Worm (Caenorhabditis elegans) whole organism, L1 larva: ENCODE measurements around the gene F13E9.12.
A peak's percentile ranks its signal among the peaks of the same experiment; 100 is the strongest.

Experiments used
- C34B4.2 ChIP-seq: sonication (generic microtip); optimal IDR thresholded peaks from 2 replicates; lab custom pipeline; 2017; ENCODE audit warnings: mild to moderate bottlenecking, missing genetic modification characterization, missing compliant biosample characterization
- F16B12.6 ChIP-seq: fragments of 150-350 bp; optimal IDR thresholded peaks from 2 replicates; lab custom pipeline; 2014; ENCODE audit warnings: missing biosample characterization, missing genetic modification characterization
- aha-1 ChIP-seq: fragments of 150-350 bp; optimal IDR thresholded peaks from 2 replicates; lab custom pipeline; 2014; ENCODE audit warnings: missing biosample characterization, missing genetic modification characterization
- aly-2 ChIP-seq: fragments of 150-350 bp; optimal IDR thresholded peaks from 2 replicates; lab custom pipeline; 2014; ENCODE audit warnings: missing biosample characterization, missing genetic modification characterization
- blmp-1 ChIP-seq: fragments of 150-350 bp; optimal IDR thresholded peaks from 2 replicates; lab custom pipeline; 2014; ENCODE audit warnings: missing biosample characterization, missing genetic modification characterization
- ceh-82 ChIP-seq, 3 experiments: fragments of 150-350 bp in 1 of 3; sonication (generic microtip) in 2 of 3; optimal IDR thresholded peaks; 2 replicates each; lab custom pipeline; 2014 to 2017; ENCODE audit warnings: missing biosample characterization in 3 of 3, missing genetic modification characterization in 3 of 3
- ceh-88 ChIP-seq: fragments of 200-800 bp; sonication (Bioruptor generic); IDR thresholded peaks from 2 replicates; pipeline ENCODE4 v1.3.6; 2022; ENCODE audit warnings: missing genetic modification characterization, missing compliant biosample characterization
- efl-1 ChIP-seq, 4 experiments: fragments of 150-350 bp; optimal IDR thresholded peaks in 3 of 4; peaks in 1 of 4; 1 replicate in 1 of 4; 2 replicates in 3 of 4; lab custom pipeline; 2014; ENCODE audit warnings: missing biosample characterization in 2 of 4, missing genetic modification characterization in 2 of 4, missing genetic modification reagents in 2 of 4
- efl-3 ChIP-seq: fragments of 200-800 bp; sonication (Bioruptor generic); optimal IDR thresholded peaks from 2 replicates; lab custom pipeline; 2018; ENCODE audit warnings: mild to moderate bottlenecking, missing genetic modification characterization, missing compliant biosample characterization
- egl-13 ChIP-seq: sonication (generic microtip); optimal IDR thresholded peaks from 2 replicates; lab custom pipeline; 2016; ENCODE audit warnings: missing genotype, missing genetic modification reagents, missing genetic modification characterization, missing compliant biosample characterization
- egl-27 ChIP-seq, 2 experiments: fragments of 150-350 bp in 1 of 2; sonication (generic microtip); optimal IDR thresholded peaks; 3 replicates each; lab custom pipeline; 2017 to 2018; ENCODE audit warnings: missing biosample characterization in 2 of 2, missing genetic modification characterization in 2 of 2, missing genetic modification reagents in 2 of 2
- ets-5 ChIP-seq: fragments of 200-800 bp; sonication (Bioruptor generic); IDR thresholded peaks from 2 replicates; pipeline ENCODE4 v1.3.6; 2022; ENCODE audit warnings: missing genetic modification characterization, missing compliant biosample characterization
- fkh-4 ChIP-seq: sonication (generic microtip); optimal IDR thresholded peaks from 2 replicates; lab custom pipeline; 2016; ENCODE audit warnings: missing compliant biosample characterization, missing genetic modification characterization, borderline replicate concordance
- grh-1 ChIP-seq: fragments of 200-800 bp; sonication (Bioruptor generic); IDR thresholded peaks from 2 replicates; pipeline ENCODE4 v1.3.6; 2022; ENCODE audit warnings: missing genetic modification reagents, missing genetic modification characterization, missing compliant biosample characterization
- hpl-2 ChIP-seq: fragments of 150-350 bp; optimal IDR thresholded peaks from 2 replicates; lab custom pipeline; 2014; ENCODE audit warnings: missing biosample characterization, missing genetic modification reagents, missing genetic modification characterization
- irx-1 ChIP-seq: sonication (generic microtip); optimal IDR thresholded peaks from 2 replicates; lab custom pipeline; 2016; ENCODE audit warnings: missing genetic modification characterization, missing compliant biosample characterization
- isw-1 ChIP-seq: fragments of 200-800 bp; sonication (Bioruptor generic); IDR thresholded peaks from 2 replicates; pipeline ENCODE4 v1.3.6; 2022; ENCODE audit warnings: missing genetic modification characterization, missing compliant biosample characterization
- jun-1 ChIP-seq: fragments of 150-350 bp; optimal IDR thresholded peaks from 2 replicates; lab custom pipeline; 2014; ENCODE audit warnings: missing biosample characterization, missing genetic modification reagents, missing genetic modification characterization
- lin-15B ChIP-seq: fragments of 150-350 bp; sonication (generic microtip); optimal IDR thresholded peaks from 3 replicates; lab custom pipeline; 2014; ENCODE audit warnings: missing biosample characterization, missing genetic modification characterization
- lin-35 ChIP-seq, 2 experiments: fragments of 150-350 bp; optimal IDR thresholded peaks; 2 replicates each; lab custom pipeline; 2014; ENCODE audit warnings: missing biosample characterization in 2 of 2, missing genetic modification characterization in 2 of 2, missing genetic modification reagents in 2 of 2
- lin-39 ChIP-seq: fragments of 150-350 bp; optimal IDR thresholded peaks from 2 replicates; lab custom pipeline; 2014; ENCODE audit warnings: missing biosample characterization, missing genetic modification reagents, missing genetic modification characterization
- lir-3 ChIP-seq: sonication (generic microtip); optimal IDR thresholded peaks from 2 replicates; lab custom pipeline; 2016; ENCODE audit warnings: mild to moderate bottlenecking, missing genetic modification characterization, moderate library complexity, missing compliant biosample characterization; ENCODE audit not compliant: poor library complexity
- lsy-2 ChIP-seq, 2 experiments: fragments of 150-350 bp; optimal IDR thresholded peaks; 2 replicates each; lab custom pipeline; 2014; ENCODE audit warnings: missing biosample characterization in 2 of 2, missing genetic modification characterization in 2 of 2
- mab-9 ChIP-seq: fragments of 200-800 bp; sonication (Bioruptor generic); IDR thresholded peaks from 2 replicates; pipeline ENCODE4 v1.3.6; 2022; ENCODE audit warnings: missing genetic modification reagents, missing genetic modification characterization, missing compliant biosample characterization
- mdl-1 ChIP-seq, 2 experiments: fragments of 150-350 bp; optimal IDR thresholded peaks; 2 replicates each; lab custom pipeline; 2014 to 2017; ENCODE audit warnings: missing biosample characterization in 2 of 2, missing genetic modification characterization in 2 of 2, inconsistent platforms in 1 of 2
- mep-1 ChIP-seq: fragments of 150-350 bp; optimal IDR thresholded peaks from 2 replicates; lab custom pipeline; 2014; ENCODE audit warnings: missing biosample characterization, missing genetic modification characterization
- nhr-19 ChIP-seq: fragments of 200-800 bp; sonication (Bioruptor generic); conservative IDR thresholded peaks from 2 replicates; pipeline ENCODE4 v1.3.6; 2022; ENCODE audit warnings: missing genetic modification characterization, missing compliant biosample characterization
- nhr-28 ChIP-seq: fragments of 150-350 bp; optimal IDR thresholded peaks from 2 replicates; lab custom pipeline; 2014; ENCODE audit warnings: missing biosample characterization, missing genetic modification characterization
- nhr-47 ChIP-seq: sonication (generic microtip); optimal IDR thresholded peaks from 2 replicates; lab custom pipeline; 2016; ENCODE audit warnings: mild to moderate bottlenecking, missing genetic modification characterization, moderate library complexity, missing compliant biosample characterization
- nhr-71 ChIP-seq: sonication (generic microtip); optimal IDR thresholded peaks from 2 replicates; lab custom pipeline; 2016; ENCODE audit warnings: mild to moderate bottlenecking, missing genetic modification characterization, moderate library complexity, missing compliant biosample characterization
- nhr-77 ChIP-seq: fragments of 150-350 bp; optimal IDR thresholded peaks from 2 replicates; lab custom pipeline; 2014; ENCODE audit warnings: missing biosample characterization, missing genetic modification characterization
- nhr-85 ChIP-seq: sonication (generic microtip); peaks from one replicate; lab custom pipeline; 2016; ENCODE audit warnings: missing genetic modification characterization, inconsistent platforms, missing compliant biosample characterization
- nhr-90 ChIP-seq: sonication (generic microtip); optimal IDR thresholded peaks from 2 replicates; lab custom pipeline; 2016; ENCODE audit warnings: mild to moderate bottlenecking, missing genetic modification characterization, missing compliant biosample characterization; ENCODE audit not compliant: poor library complexity
- pag-3 ChIP-seq: sonication (generic microtip); optimal IDR thresholded peaks from 2 replicates; lab custom pipeline; 2017; ENCODE audit warnings: missing genetic modification characterization, mild to moderate bottlenecking, missing compliant biosample characterization, antibody characterized with exemption, borderline replicate concordance; ENCODE audit not compliant: insufficient read depth
- pax-3 ChIP-seq: fragments of 200-800 bp; sonication (Bioruptor generic); optimal IDR thresholded peaks from 2 replicates; lab custom pipeline; 2018; ENCODE audit warnings: mild to moderate bottlenecking, missing genetic modification characterization, moderate library complexity, missing compliant biosample characterization
- pqm-1 ChIP-seq: sonication (generic microtip); optimal IDR thresholded peaks from 3 replicates; lab custom pipeline; 2017; ENCODE audit warnings: missing biosample characterization, missing genetic modification characterization
- skn-1 ChIP-seq: fragments of 150-350 bp; optimal IDR thresholded peaks from 2 replicates; lab custom pipeline; 2014; ENCODE audit warnings: missing biosample characterization, missing genetic modification characterization
- snpc-4 ChIP-seq: fragments of 150-350 bp; optimal IDR thresholded peaks from 2 replicates; lab custom pipeline; 2014; ENCODE audit warnings: missing biosample characterization, missing genetic modification characterization
- snu-23 ChIP-seq: sonication (generic microtip); optimal IDR thresholded peaks from 2 replicates; lab custom pipeline; 2016; ENCODE audit warnings: missing genetic modification characterization, missing compliant biosample characterization
- sox-4 ChIP-seq: sonication (generic microtip); optimal IDR thresholded peaks from 2 replicates; lab custom pipeline; 2016; ENCODE audit warnings: missing genetic modification characterization, missing compliant biosample characterization
- sptf-1 ChIP-seq: fragments of 150-350 bp; optimal IDR thresholded peaks from 2 replicates; lab custom pipeline; 2014; ENCODE audit warnings: missing biosample characterization, missing genetic modification characterization
- swsn-7 ChIP-seq: sonication (generic microtip); optimal IDR thresholded peaks from 2 replicates; lab custom pipeline; 2016; ENCODE audit warnings: missing genetic modification characterization, missing compliant biosample characterization
- tlp-1 ChIP-seq: fragments of 150-350 bp; optimal IDR thresholded peaks from 2 replicates; lab custom pipeline; 2014; ENCODE audit warnings: missing biosample characterization, missing genetic modification characterization
- unc-30 ChIP-seq: sonication (generic microtip); optimal IDR thresholded peaks from 2 replicates; lab custom pipeline; 2017; ENCODE audit warnings: missing biosample characterization, missing genetic modification characterization
- unc-62 ChIP-seq: fragments of 150-350 bp; optimal IDR thresholded peaks from 2 replicates; lab custom pipeline; 2014; ENCODE audit warnings: missing biosample characterization, missing genetic modification reagents, missing genetic modification characterization
- unc-86 ChIP-seq: sonication (generic microtip); optimal IDR thresholded peaks from 2 replicates; lab custom pipeline; 2016; ENCODE audit warnings: missing genetic modification characterization, missing compliant biosample characterization
- unc-98 ChIP-seq: fragments of 200-800 bp; sonication (Bioruptor generic); IDR thresholded peaks from 2 replicates; pipeline ENCODE4 v1.3.6; 2022; ENCODE audit warnings: missing genetic modification characterization, missing compliant biosample characterization
- xbp-1 ChIP-seq: sonication (generic microtip); optimal IDR thresholded peaks from 2 replicates; lab custom pipeline; 2016; ENCODE audit warnings: missing genetic modification characterization, missing compliant biosample characterization
- zag-1 ChIP-seq: fragments of 150-350 bp; optimal IDR thresholded peaks from 2 replicates; lab custom pipeline; 2014; ENCODE audit warnings: missing biosample characterization, missing genetic modification characterization
- zip-4 ChIP-seq: fragments of 200-800 bp; sonication (Bioruptor generic); optimal IDR thresholded peaks from 2 replicates; lab custom pipeline; 2018; ENCODE audit warnings: mild to moderate bottlenecking, missing genetic modification characterization, moderate library complexity, missing compliant biosample characterization
- ztf-11 ChIP-seq, 2 experiments: sonication (generic microtip); optimal IDR thresholded peaks; 2 replicates each; lab custom pipeline; 2016 to 2017; ENCODE audit warnings: missing genetic modification characterization in 2 of 2, missing biosample characterization in 1 of 2, missing compliant biosample characterization in 1 of 2

The F13E9.12 gene

DNA sequence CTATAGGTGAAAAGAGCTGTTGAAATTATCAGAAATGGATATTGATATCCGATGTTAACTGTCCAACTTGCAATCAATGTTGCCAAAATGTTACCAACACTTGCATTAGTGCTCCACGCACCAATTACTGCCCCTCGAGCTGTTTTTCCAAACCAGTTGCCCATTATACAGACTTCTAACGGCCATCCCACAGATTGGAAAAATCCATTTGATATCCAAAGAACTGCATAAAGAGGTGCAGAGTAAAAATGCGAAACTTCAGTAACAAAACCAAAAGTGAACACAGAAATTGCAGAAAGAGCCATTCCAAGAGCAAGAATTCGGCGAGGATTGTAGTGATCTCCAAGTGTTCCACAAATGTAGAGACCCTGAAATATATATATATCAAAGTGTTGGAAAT is 20.4 kb downstream of the F13E9.12 start:
- TF ChIP-seq blmp-1: no peak
- TF ChIP-seq snu-23 (GFP tag; lab: Kevin White, UChicago): no peak
- no peak for TF ChIP-seq nhr-47 (tag; lab: Kevin White, UChicago)
- TF ChIP-seq mab-9 (GFP tag; lab: Robert Waterston, UW): no peak
- TF ChIP-seq egl-27 (tag; optimal IDR thresholded peaks at IDR 0.05; lab: Kevin White, UChicago): no peak
- TF ChIP-seq tlp-1 (tag; lab: Kevin White, UChicago): no peak
- TF ChIP-seq irx-1: no peak
- no peak for TF ChIP-seq efl-1 (optimal IDR thresholded peaks at IDR 0.05; lab: Kevin White, UChicago)
- TF ChIP-seq efl-1 (GFP tag; optimal IDR thresholded peaks at IDR 0.05 in 1 of 2; lab: Kevin White, UChicago): peak in 1 of 2 experiments; percentile 69

- TF ChIP-seq swsn-7 (no peak), ets-5 (no peak), zip-4 (GFP tag; lab: Kevin White, UChicago) (no peak), F16B12.6 (peak; percentile 30), unc-30 (tag; lab: Kevin White, UChicago) (no peak), nhr-90 (tag; lab: Kevin White, UChicago) (no peak), mdl-1 (tag; optimal IDR thresholded peaks at IDR 0.05; lab: Kevin White, UChicago) (no peak), fkh-4 (tag; lab: Kevin White, UChicago) (no peak), nhr-19 (GFP tag; lab: Robert Waterston, UW) (no peak), pag-3 (tag; lab: Kevin White, UChicago) (no peak), C34B4.2 (tag; lab: Kevin White, UChicago) (no peak), pax-3 (no peak), nhr-77 (tag; lab: Kevin White, UChicago) (no peak), irx-1 (no peak), sptf-1 (no peak), ztf-11 (tag; optimal IDR thresholded peaks at IDR 0.05; lab: Kevin White, UChicago) (no peak), jun-1 (tag; lab: Kevin White, UChicago) (no peak), nhr-85 (tag; lab: Kevin White, UChicago) (peak; percentile 39), unc-86 (no peak), sox-4 (tag; lab: Kevin White, UChicago) (no peak), nhr-71 (tag; lab: Kevin White, UChicago) (peak; percentile 12), skn-1 (no peak), nhr-28 (tag; lab: Kevin White, UChicago) (no peak), ceh-88 (GFP tag; lab: Robert Waterston, UW) (no peak), lin-35 (GFP tag; optimal IDR thresholded peaks at IDR 0.05; lab: Kevin White, UChicago) (no peak), zag-1 (tag; lab: Kevin White, UChicago) (no peak), grh-1 (GFP tag; lab: Robert Waterston, UW) (no peak), isw-1 (GFP tag; lab: Robert Waterston, UW) (no peak), xbp-1 (tag; lab: Kevin White, UChicago) (no peak), lir-3 (tag; lab: Kevin White, UChicago) (no peak), efl-3 (no peak), efl-1 (optimal IDR thresholded peaks at IDR 0.05; lab: Kevin White, UChicago) (peak in 1 of 2 experiments; percentile 12), efl-1 (GFP tag; optimal IDR thresholded peaks at IDR 0.05 in 1 of 2; lab: Kevin White, UChicago) (no peak), pqm-1 (tag; lab: Kevin White, UChicago) (no peak), blmp-1 (peak; percentile 95), mep-1 (tag; lab: Kevin White, UChicago) (peak; percentile 19), lin-39 (tag; lab: Kevin White, UChicago) (no peak), ceh-82 (tag; optimal IDR thresholded peaks at IDR 0.05; lab: Kevin White, UChicago) (no peak), aha-1 (tag; lab: Kevin White, UChicago) (no peak), egl-13 (tag; lab: Kevin White, UChicago) (no peak), lsy-2 (tag; optimal IDR thresholded peaks at IDR 0.05; lab: Kevin White, UChicago) (peak in 1 of 2 experiments; percentile 9), hpl-2 (GFP tag; lab: Kevin White, UChicago) (no peak), lin-15B (no peak), unc-98 (GFP tag; lab: Robert Waterston, UW) (no peak), snpc-4 (tag; lab: Kevin White, UChicago) (no peak), aly-2 (tag; lab: Kevin White, UChicago) (no peak), unc-62 (GFP tag; lab: Kevin White, UChicago) (no peak), snu-23 (GFP tag; lab: Kevin White, UChicago) (peak; percentile 29)
Measured at ce11 chrIV:10852403-10852802, 22.0 kb downstream of the F13E9.12 start.
